Worm (Caenorhabditis elegans) whole organism, mixed stage, embryonic: ENCODE measurements around the gene sng-1.

Experiments
- bed-3 ChIP-seq: fragments of 200-800 bp; sonication (Bioruptor generic); optimal IDR thresholded peaks from 3 replicates; lab custom pipeline; 2018; ENCODE audit warnings: mild to moderate bottlenecking, missing genetic modification characterization, moderate library complexity, missing compliant biosample characterization
- blmp-1 ChIP-seq: fragments of 150-350 bp; optimal IDR thresholded peaks from 2 replicates; lab custom pipeline; 2014; ENCODE audit warnings: missing biosample characterization, missing genetic modification characterization
- ceh-39 ChIP-seq: fragments of 150-350 bp; optimal IDR thresholded peaks from 2 replicates; lab custom pipeline; 2014; ENCODE audit warnings: missing biosample characterization, missing genetic modification characterization
- ceh-43 ChIP-seq: fragments of 200-800 bp; sonication (Bioruptor generic); optimal IDR thresholded peaks from 2 replicates; lab custom pipeline; 2018; ENCODE audit warnings: mild to moderate bottlenecking, missing genetic modification characterization, moderate library complexity, missing compliant biosample characterization
- ces-1 ChIP-seq: fragments of 150-350 bp; optimal IDR thresholded peaks from 2 replicates; lab custom pipeline; 2014; ENCODE audit warnings: missing biosample characterization, missing genetic modification reagents, missing genetic modification characterization
- cnd-1 ChIP-seq: fragments of 200-800 bp; sonication (Bioruptor generic); optimal IDR thresholded peaks from 2 replicates; lab custom pipeline; 2018; ENCODE audit warnings: mild to moderate bottlenecking, missing genetic modification characterization, missing compliant biosample characterization
- drap-1 ChIP-seq: fragments of 200-800 bp; sonication (Bioruptor generic); optimal IDR thresholded peaks from 3 replicates; lab custom pipeline; 2018; ENCODE audit warnings: mild to moderate bottlenecking, missing genetic modification characterization, missing compliant biosample characterization
- elt-1 ChIP-seq: sonication (generic microtip); optimal IDR thresholded peaks from 2 replicates; lab custom pipeline; 2017; ENCODE audit warnings: missing genetic modification characterization, mild to moderate bottlenecking, missing compliant biosample characterization, antibody characterized with exemption, moderate library complexity, borderline replicate concordance; ENCODE audit not compliant: insufficient read depth
- flh-1 ChIP-seq: fragments of 200-800 bp; sonication (Bioruptor generic); optimal IDR thresholded peaks from 2 replicates; lab custom pipeline; 2018; ENCODE audit warnings: mild to moderate bottlenecking, missing genetic modification characterization, moderate library complexity, missing compliant biosample characterization
- ham-2 ChIP-seq: fragments of 200-800 bp; sonication (Bioruptor generic); optimal IDR thresholded peaks from 2 replicates; lab custom pipeline; 2018; ENCODE audit warnings: mild to moderate bottlenecking, missing genetic modification characterization, missing compliant biosample characterization
- hlh-1 ChIP-seq: fragments of 150-350 bp; optimal IDR thresholded peaks from 2 replicates; lab custom pipeline; 2014; ENCODE audit warnings: missing biosample characterization, missing genetic modification reagents, missing genetic modification characterization
- lin-13 ChIP-seq: fragments of 150-350 bp; optimal IDR thresholded peaks from 2 replicates; lab custom pipeline; 2014; ENCODE audit warnings: missing biosample characterization, missing genetic modification characterization
- lin-32 ChIP-seq: fragments of 200-800 bp; sonication (Bioruptor generic); optimal IDR thresholded peaks from 2 replicates; lab custom pipeline; 2018; ENCODE audit warnings: mild to moderate bottlenecking, missing genetic modification characterization, missing compliant biosample characterization
- lsy-2 ChIP-seq: fragments of 150-350 bp; optimal IDR thresholded peaks from 2 replicates; lab custom pipeline; 2014; ENCODE audit warnings: missing biosample characterization, missing genetic modification characterization
- mab-5 ChIP-seq: fragments of 150-350 bp; optimal IDR thresholded peaks from 2 replicates; lab custom pipeline; 2014; ENCODE audit warnings: missing biosample characterization, missing genetic modification characterization
- mep-1 ChIP-seq: fragments of 150-350 bp; optimal IDR thresholded peaks from 2 replicates; lab custom pipeline; 2017; ENCODE audit warnings: missing biosample characterization, missing genetic modification reagents, missing genetic modification characterization, inconsistent platforms
- mls-2 ChIP-seq: sonication (generic microtip); optimal IDR thresholded peaks from 2 replicates; lab custom pipeline; 2016; ENCODE audit warnings: mild to moderate bottlenecking, missing genetic modification characterization, moderate library complexity, missing compliant biosample characterization
- nhr-12 ChIP-seq: fragments of 150-350 bp; optimal IDR thresholded peaks from 2 replicates; lab custom pipeline; 2014; ENCODE audit warnings: missing biosample characterization, missing genetic modification characterization
- nhr-237 ChIP-seq: fragments of 150-350 bp; optimal IDR thresholded peaks from 2 replicates; lab custom pipeline; 2014; ENCODE audit warnings: missing biosample characterization, missing genetic modification characterization
- nhr-28 ChIP-seq: fragments of 150-350 bp; optimal IDR thresholded peaks from 2 replicates; lab custom pipeline; 2014; ENCODE audit warnings: missing biosample characterization, missing genetic modification characterization
- nhr-76 ChIP-seq: sonication (generic microtip); optimal IDR thresholded peaks from 2 replicates; lab custom pipeline; 2017; ENCODE audit warnings: missing biosample characterization, missing genetic modification characterization
- pha-4 ChIP-seq: fragments of 150-350 bp; optimal IDR thresholded peaks from 2 replicates; lab custom pipeline; 2018; ENCODE audit warnings: missing biosample characterization, missing genetic modification reagents, missing genetic modification characterization
- sem-2 ChIP-seq: fragments of 200-800 bp; sonication (Bioruptor generic); optimal IDR thresholded peaks from 2 replicates; lab custom pipeline; 2018; ENCODE audit warnings: mild to moderate bottlenecking, missing genetic modification characterization, missing compliant biosample characterization
- snpc-4 ChIP-seq: fragments of 150-350 bp; optimal IDR thresholded peaks from 2 replicates; lab custom pipeline; 2014; ENCODE audit warnings: missing biosample characterization, missing genetic modification characterization
- sptf-1 ChIP-seq: sonication (generic microtip); optimal IDR thresholded peaks from 2 replicates; lab custom pipeline; 2017; ENCODE audit warnings: mild to moderate bottlenecking, missing genetic modification characterization, moderate library complexity, missing compliant biosample characterization
- tbx-8 ChIP-seq: fragments of 200-800 bp; sonication (Bioruptor generic); optimal IDR thresholded peaks from 2 replicates; lab custom pipeline; 2018; ENCODE audit warnings: mild to moderate bottlenecking, missing genetic modification characterization, moderate library complexity, missing compliant biosample characterization
- unc-120 ChIP-seq: sonication (generic microtip); optimal IDR thresholded peaks from 2 replicates; lab custom pipeline; 2017; ENCODE audit warnings: missing genetic modification characterization, missing compliant biosample characterization; ENCODE audit not compliant: poor library complexity, severe bottlenecking
- unc-39 ChIP-seq: fragments of 150-350 bp; optimal IDR thresholded peaks from 2 replicates; lab custom pipeline; 2014; ENCODE audit warnings: missing biosample characterization, missing genetic modification characterization
- unc-62 ChIP-seq: fragments of 150-350 bp; optimal IDR thresholded peaks from 2 replicates; lab custom pipeline; 2014; ENCODE audit warnings: missing biosample characterization, missing genetic modification reagents, missing genetic modification characterization
- zip-8 ChIP-seq: fragments of 150-350 bp; optimal IDR thresholded peaks from 2 replicates; lab custom pipeline; 2014; ENCODE audit warnings: missing biosample characterization, missing genetic modification characterization
- ztf-11 ChIP-seq: fragments of 150-350 bp; optimal IDR thresholded peaks from 2 replicates; lab custom pipeline; 2014; ENCODE audit warnings: missing biosample characterization, missing genetic modification characterization

sng-1 gene

ce11 chrX:7334302-7334724, 6.9 kb downstream of the sng-1 start, which contains the start of gene epg-7 (continued):
- peak; percentile 26 for TF ChIP-seq elt-1 (tag; lab: Kevin White, UChicago)
- no peak for TF ChIP-seq ceh-43 (GFP tag; lab: Kevin White, UChicago)
- TF ChIP-seq nhr-76 (tag; lab: Kevin White, UChicago): no peak
- TF ChIP-seq bed-3 (GFP tag; lab: Kevin White, UChicago): no peak
- TF ChIP-seq mls-2: peak; percentile 64
- peak; percentile 35 for TF ChIP-seq lin-32 (GFP tag; lab: Kevin White, UChicago)
- no peak for TF ChIP-seq flh-1 (GFP tag; lab: Kevin White, UChicago)
- TF ChIP-seq tbx-8 (GFP tag; lab: Kevin White, UChicago): no peak

ce11 chrX:7340394-7340793, 13.0 kb downstream of the sng-1 start:
- peak; percentile 4 for TF ChIP-seq zip-8 (tag; lab: Kevin White, UChicago)
- TF ChIP-seq ztf-11 (tag; lab: Kevin White, UChicago): no peak
- no peak for TF ChIP-seq flh-1 (GFP tag; lab: Kevin White, UChicago)
- TF ChIP-seq nhr-237 (tag; lab: Kevin White, UChicago): no peak
- no peak for TF ChIP-seq nhr-28 (tag; lab: Kevin White, UChicago)
- TF ChIP-seq pha-4 (tag; lab: Kevin White, UChicago): no peak

ce11 chrX:7340915-7341559, 13.6 kb downstream of the sng-1 start, which contains the start of gene C07D8.6:
Gene C07D8.6 (plus strand): TSS chrX:7341509.
- TF ChIP-seq elt-1 (tag; lab: Kevin White, UChicago) (no peak), sem-2 (no peak), nhr-76 (tag; lab: Kevin White, UChicago) (no peak), lin-13 (tag; lab: Kevin White, UChicago) (no peak), unc-62 (peak; percentile 24), ces-1 (GFP tag; lab: Kevin White, UChicago) (no peak), mab-5 (tag; lab: Kevin White, UChicago) (no peak), hlh-1 (tag; lab: Kevin White, UChicago) (peak; percentile 62), tbx-8 (GFP tag; lab: Kevin White, UChicago) (no peak), unc-120 (tag; lab: Kevin White, UChicago) (peak; percentile 1), lsy-2 (no peak), lin-32 (GFP tag; lab: Kevin White, UChicago) (no peak), ceh-43 (GFP tag; lab: Kevin White, UChicago) (no peak), flh-1 (GFP tag; lab: Kevin White, UChicago) (no peak), ham-2 (GFP tag; lab: Kevin White, UChicago) (no peak), mls-2 (no peak), unc-39 (no peak), blmp-1 (no peak)

ce11 chrX:7343218-7343617, 15.8 kb downstream of the sng-1 start:
- TF ChIP-seq ceh-43 (GFP tag; lab: Kevin White, UChicago) (no peak), mls-2 (no peak), lsy-2 (no peak), nhr-28 (tag; lab: Kevin White, UChicago) (no peak), drap-1 (GFP tag; lab: Kevin White, UChicago) (no peak), flh-1 (GFP tag; lab: Kevin White, UChicago) (no peak), lin-32 (GFP tag; lab: Kevin White, UChicago) (no peak), sptf-1 (tag; lab: Kevin White, UChicago) (no peak), ceh-39 (tag; lab: Kevin White, UChicago) (no peak), cnd-1 (tag; lab: Kevin White, UChicago) (no peak), pha-4 (tag; lab: Kevin White, UChicago) (no peak), nhr-12 (tag; lab: Kevin White, UChicago) (no peak), nhr-76 (tag; lab: Kevin White, UChicago) (no peak), sem-2 (no peak), unc-120 (tag; lab: Kevin White, UChicago) (no peak), elt-1 (tag; lab: Kevin White, UChicago) (no peak), ztf-11 (tag; lab: Kevin White, UChicago) (no peak), snpc-4 (tag; lab: Kevin White, UChicago) (no peak), mep-1 (tag; lab: Kevin White, UChicago) (no peak), blmp-1 (no peak)
